Fruit fly (Drosophila melanogaster) whole organism, adult: ENCODE data around the gene CG10958.

ENCODE experiments used
- CG11617 ChIP-seq: fragments of 200-800 bp; sonication (Bioruptor generic); optimal IDR thresholded peaks from 2 replicates; lab custom pipeline; 2017; ENCODE audit warnings: mild to moderate bottlenecking, missing biosample characterization, missing genetic modification reagents, missing genetic modification characterization
- CG12768 ChIP-seq: fragments of 200-800 bp; sonication (Bioruptor generic); optimal IDR thresholded peaks from 2 replicates; lab custom pipeline; 2017; ENCODE audit warnings: missing biosample characterization, missing genetic modification characterization, mild to moderate bottlenecking, moderate library complexity, missing genetic modification reagents
- CG14711 ChIP-seq: fragments of 200-800 bp; sonication (Bioruptor generic); optimal IDR thresholded peaks from 2 replicates; lab custom pipeline; 2018; ENCODE audit warnings: missing biosample characterization, mild to moderate bottlenecking, missing genetic modification characterization, moderate library complexity
- CG1620 ChIP-seq: fragments of 200-800 bp; sonication (Bioruptor generic); optimal IDR thresholded peaks from 2 replicates; lab custom pipeline; 2016; ENCODE audit warnings: missing biosample characterization, missing genetic modification characterization
- CG33017 ChIP-seq: fragments of 200-800 bp; sonication (Bioruptor generic); optimal IDR thresholded peaks from 2 replicates; lab custom pipeline; 2018; ENCODE audit warnings: missing biosample characterization, mild to moderate bottlenecking, missing genetic modification characterization, moderate library complexity
- CG5204 ChIP-seq: fragments of 200-800 bp; sonication (Bioruptor generic); optimal IDR thresholded peaks from 2 replicates; lab custom pipeline; 2016; ENCODE audit warnings: missing biosample characterization, missing genetic modification characterization
- CG7045 ChIP-seq: fragments of 200-800 bp; sonication (Bioruptor generic); optimal IDR thresholded peaks from 2 replicates; lab custom pipeline; 2017; ENCODE audit warnings: missing biosample characterization, mild to moderate bottlenecking, missing genetic modification characterization
- CG7101 ChIP-seq: fragments of 200-800 bp; sonication (Bioruptor generic); optimal IDR thresholded peaks from 2 replicates; lab custom pipeline; 2018; ENCODE audit warnings: missing biosample characterization, mild to moderate bottlenecking, missing genetic modification characterization, moderate library complexity
- Clk ChIP-seq: fragments of 200-800 bp; sonication (Bioruptor generic); optimal IDR thresholded peaks from 2 replicates; lab custom pipeline; 2017; ENCODE audit warnings: missing biosample characterization, missing genetic modification characterization
- Crg-1 ChIP-seq: fragments of 200-800 bp; sonication (Bioruptor generic); optimal IDR thresholded peaks from 2 replicates; lab custom pipeline; 2016; ENCODE audit warnings: missing biosample characterization, missing genetic modification characterization
- Hr96 ChIP-seq: fragments of 200-800 bp; sonication (Bioruptor generic); optimal IDR thresholded peaks from 2 replicates; lab custom pipeline; 2016; ENCODE audit warnings: missing biosample characterization, missing genetic modification characterization
- Mnt ChIP-seq: fragments of 200-800 bp; sonication (Bioruptor generic); optimal IDR thresholded peaks from 2 replicates; lab custom pipeline; 2016; ENCODE audit warnings: missing biosample characterization, mild to moderate bottlenecking, missing genetic modification characterization
- bab1 ChIP-seq: fragments of 200-800 bp; sonication (Bioruptor generic); optimal IDR thresholded peaks from 3 replicates; lab custom pipeline; 2019; ENCODE audit warnings: missing biosample characterization, mild to moderate bottlenecking, missing genetic modification characterization, moderate library complexity
- cic ChIP-seq: fragments of 200-800 bp; sonication (Bioruptor generic); optimal IDR thresholded peaks from 2 replicates; lab custom pipeline; 2017; ENCODE audit warnings: missing biosample characterization, mild to moderate bottlenecking, missing genetic modification characterization, moderate library complexity
- cnc ChIP-seq, 2 experiments: fragments of >200 bp; optimal IDR thresholded peaks; 2 replicates each; lab custom pipeline; 2017
- kay ChIP-seq: fragments of 200-800 bp; sonication (Bioruptor generic); peaks from one replicate; lab custom pipeline; 2016; ENCODE audit warnings: missing biosample characterization, missing genetic modification characterization, borderline replicate concordance
- ovo ChIP-seq: fragments of 200-800 bp; sonication (Bioruptor generic); optimal IDR thresholded peaks from 2 replicates; lab custom pipeline; 2016; ENCODE audit warnings: missing biosample characterization, missing genetic modification characterization
- pad ChIP-seq: fragments of 200-800 bp; sonication (Bioruptor generic); optimal IDR thresholded peaks from 3 replicates; lab custom pipeline; 2017; ENCODE audit warnings: missing biosample characterization, missing genetic modification characterization, mild to moderate bottlenecking, moderate library complexity, missing genetic modification reagents
- tj ChIP-seq: fragments of 200-800 bp; sonication (Bioruptor generic); optimal IDR thresholded peaks from 3 replicates; lab custom pipeline; 2017; ENCODE audit warnings: missing biosample characterization, mild to moderate bottlenecking, missing genetic modification characterization, moderate library complexity
- toe ChIP-seq: fragments of 200-800 bp; sonication (Bioruptor generic); optimal IDR thresholded peaks from 2 replicates; lab custom pipeline; 2016; ENCODE audit warnings: missing biosample characterization, missing genetic modification characterization

CG10958 gene

dm6 chrX:8125224-8125649, 6.8 kb upstream of the CG10958 start:
- TF ChIP-seq Hr96, result no peak
- TF ChIP-seq kay (GFP tag; lab: Kevin White, UChicago), result no peak
- no peak for TF ChIP-seq pad
- no peak for TF ChIP-seq CG33017 (tag; lab: Kevin White, UChicago)
- no peak for TF ChIP-seq cic (GFP tag; lab: Kevin White, UChicago)
- no peak for TF ChIP-seq cnc (optimal IDR thresholded peaks at IDR 0.05; lab: Kevin White, UChicago)

dm6 chrX:8126149-8126548, 5.9 kb upstream of the CG10958 start:
- no peak for TF ChIP-seq bab1 (GFP tag; lab: Kevin White, UChicago)
- no peak for TF ChIP-seq CG11617 (GFP tag; lab: Kevin White, UChicago)
- no peak for TF ChIP-seq CG33017 (tag; lab: Kevin White, UChicago)

dm6 chrX:8128133-8128532, 4.0 kb upstream of the CG10958 start:
- TF ChIP-seq CG14711 (tag; lab: Kevin White, UChicago) (no peak), cic (GFP tag; lab: Kevin White, UChicago) (no peak), toe (no peak), kay (GFP tag; lab: Kevin White, UChicago) (no peak), Mnt (no peak), CG11617 (GFP tag; lab: Kevin White, UChicago) (no peak), Hr96 (no peak), CG7045 (no peak), CG1620 (no peak), Clk (GFP tag; lab: Kevin White, UChicago) (no peak)

dm6 chrX:8129204-8129997, 2.7 kb upstream of the CG10958 start, which contains the start of gene CG2116:
TSS of gene CG2116 (plus strand) at chrX:8129812.
- TF ChIP-seq CG14711 (tag; lab: Kevin White, UChicago), result no peak
- TF ChIP-seq CG1620, result peak; percentile 24
- peak; percentile 7 for TF ChIP-seq CG7101 (tag; lab: Kevin White, UChicago)
- TF ChIP-seq cic (GFP tag; lab: Kevin White, UChicago), result no peak
- TF ChIP-seq Mnt, result peak; percentile 47
- peak; percentile 14 for TF ChIP-seq bab1 (GFP tag; lab: Kevin White, UChicago)
- TF ChIP-seq pad, result peak; percentile 25
- TF ChIP-seq toe, result peak; percentile 8

dm6 chrX:8135420-8135874, 3.4 kb downstream of the CG10958 start, which contains the start of the genes cyr and CG2120:
TSS of gene cyr (minus strand) at chrX:8135713.
TSS of gene CG2120 (plus strand) at chrX:8135824.
- no peak for TF ChIP-seq CG14711 (tag; lab: Kevin White, UChicago)
- TF ChIP-seq CG11617 (GFP tag; lab: Kevin White, UChicago), result no peak
- TF ChIP-seq CG5204 (GFP tag; lab: Kevin White, UChicago), result no peak
- no peak for TF ChIP-seq CG7101 (tag; lab: Kevin White, UChicago)
- TF ChIP-seq cnc (optimal IDR thresholded peaks at IDR 0.05; lab: Kevin White, UChicago), result no peak
- TF ChIP-seq Clk (GFP tag; lab: Kevin White, UChicago), result no peak
- no peak for TF ChIP-seq bab1 (GFP tag; lab: Kevin White, UChicago)
- TF ChIP-seq pad, result no peak
- TF ChIP-seq Crg-1 (GFP tag; lab: Kevin White, UChicago), result no peak
- TF ChIP-seq CG7045, result no peak
- TF ChIP-seq Mnt, result no peak
- no peak for TF ChIP-seq kay (GFP tag; lab: Kevin White, UChicago)
- no peak for TF ChIP-seq tj
- TF ChIP-seq CG1620, result no peak
- TF ChIP-seq CG33017 (tag; lab: Kevin White, UChicago), result no peak
- TF ChIP-seq CG12768 (GFP tag; lab: Kevin White, UChicago), result no peak
- no peak for TF ChIP-seq cic (GFP tag; lab: Kevin White, UChicago)

dm6 chrX:8137285-8137684, 5.2 kb downstream of the CG10958 start:
- TF ChIP-seq cnc (optimal IDR thresholded peaks at IDR 0.05; lab: Kevin White, UChicago) (no peak), CG7045 (no peak), CG7101 (tag; lab: Kevin White, UChicago) (no peak), Crg-1 (GFP tag; lab: Kevin White, UChicago) (no peak), Clk (GFP tag; lab: Kevin White, UChicago) (no peak), CG12768 (GFP tag; lab: Kevin White, UChicago) (no peak), cic (GFP tag; lab: Kevin White, UChicago) (no peak), CG11617 (GFP tag; lab: Kevin White, UChicago) (no peak), toe (no peak), kay (GFP tag; lab: Kevin White, UChicago) (no peak), pad (no peak), ovo (GFP tag; lab: Kevin White, UChicago) (no peak), Mnt (no peak), tj (no peak), Hr96 (no peak), CG14711 (tag; lab: Kevin White, UChicago) (no peak), bab1 (GFP tag; lab: Kevin White, UChicago) (no peak), CG5204 (GFP tag; lab: Kevin White, UChicago) (no peak), CG33017 (tag; lab: Kevin White, UChicago) (no peak)

dm6 chrX:8140707-8141106, 8.6 kb downstream of the CG10958 start:
- TF ChIP-seq tj (no peak), Mnt (no peak), CG14711 (tag; lab: Kevin White, UChicago) (no peak), CG7101 (tag; lab: Kevin White, UChicago) (no peak), CG12768 (GFP tag; lab: Kevin White, UChicago) (no peak), Clk (GFP tag; lab: Kevin White, UChicago) (no peak), CG1620 (no peak), toe (no peak), cnc (optimal IDR thresholded peaks at IDR 0.05; lab: Kevin White, UChicago) (no peak), CG33017 (tag; lab: Kevin White, UChicago) (no peak)
